Fruit fly (Drosophila melanogaster) whole organism: ENCODE data around the gene Or88a.

Experiments
- CG8478 ChIP-seq: fragments of >200 bp; optimal IDR thresholded peaks from 2 replicates; lab custom pipeline; 2018; ENCODE audit warnings: inconsistent platforms
- Dll ChIP-seq: fragments of >200 bp; optimal IDR thresholded peaks from 2 replicates; lab custom pipeline; 2017
- EcR ChIP-seq, 2 experiments: fragments of >200 bp; optimal IDR thresholded peaks; 2 replicates each; lab custom pipeline; 2017; ENCODE audit warnings: missing biosample characterization in 2 of 2, missing genetic modification characterization in 2 of 2, missing genetic modification reagents in 2 of 2
- pan ChIP-seq: fragments of >200 bp; optimal IDR thresholded peaks from 2 replicates; lab custom pipeline; 2017
- psq ChIP-seq: fragments of >200 bp; optimal IDR thresholded peaks from 2 replicates; lab custom pipeline; 2017
- usp ChIP-seq: fragments of >200 bp; optimal IDR thresholded peaks from 2 replicates; lab custom pipeline; 2017; ENCODE audit warnings: missing biosample characterization, missing genetic modification characterization, mixed read lengths

DNA sequence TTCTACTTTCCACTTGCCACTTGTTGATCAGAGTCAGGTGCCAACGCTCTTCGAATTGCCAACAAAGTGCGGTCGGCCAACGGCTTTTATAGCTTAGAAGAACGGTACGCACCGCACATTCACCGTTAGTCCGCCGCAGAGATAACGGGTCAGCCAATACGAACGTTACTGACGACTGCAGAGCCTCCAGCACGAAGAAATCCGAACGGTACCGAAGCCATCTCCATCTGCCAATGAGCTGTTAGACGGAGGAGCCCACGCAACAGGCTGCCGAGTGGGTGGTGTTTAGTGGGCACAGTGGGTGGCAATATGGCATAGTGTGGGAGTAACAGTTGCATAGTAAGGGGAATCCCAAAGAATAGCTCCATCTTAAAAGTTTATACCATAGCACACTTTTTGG is 12.5 kb upstream of the Or88a start, which contains the start of gene CCHa1:
- TF ChIP-seq psq (lab: Kevin White, UChicago) (no peak), Dll (no peak), pan (lab: Kevin White, UChicago) (no peak), CG8478 (lab: Kevin White, UChicago) (no peak), usp (GFP tag; lab: Kevin White, UChicago) (no peak), EcR (GFP tag; optimal IDR thresholded peaks at IDR 0.05; lab: Kevin White, UChicago) (no peak)
